Worm (Caenorhabditis elegans): ENCODE measurements around the gene Y11D7A.10.

DNA sequence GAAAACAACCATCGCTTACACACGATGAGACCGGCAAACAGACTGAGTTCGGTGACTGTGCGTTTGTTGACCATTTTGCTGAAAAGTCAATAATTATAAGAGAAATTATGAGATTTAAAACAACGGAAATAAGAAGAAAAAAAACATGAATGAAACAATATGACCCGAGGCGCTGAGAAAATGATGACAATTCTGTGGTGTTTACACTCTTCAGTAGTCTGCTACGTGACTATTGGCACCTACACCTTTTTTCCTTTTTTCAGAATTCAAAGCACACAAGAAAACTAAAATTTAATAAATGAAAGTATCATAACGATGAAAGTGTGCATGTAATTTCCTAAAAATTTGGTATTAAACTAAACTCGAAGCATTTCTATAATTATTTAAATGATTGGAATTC lies at the start of gene Y11D7A.10:
- TF ChIP-seq nhr-25 (tag; optimal IDR thresholded peaks at IDR 0.05) = no peak
- no peak for TF ChIP-seq unc-62 (GFP tag; optimal IDR thresholded peaks at IDR 0.05)
- no peak for TF ChIP-seq lin-39 (tag; optimal IDR thresholded peaks at IDR 0.05)
- no peak for TF ChIP-seq fos-1 (tag; optimal IDR thresholded peaks at IDR 0.05)
- TF ChIP-seq unc-39 (tag; optimal IDR thresholded peaks at IDR 0.05) = no peak
- no peak for TF ChIP-seq snpc-4 (tag; optimal IDR thresholded peaks at IDR 0.05)
- no peak for TF ChIP-seq fkh-10 (GFP tag; optimal IDR thresholded peaks at IDR 0.05)
- no peak for TF ChIP-seq pqm-1 (tag; optimal IDR thresholded peaks at IDR 0.05)

All from whole organism, L3 larva.